Worm (Caenorhabditis elegans): ENCODE measurements around the gene col-123.

col-123 gene

ce11 chrIV:9824480-9824879 lies 2.8 kb downstream of the col-123 start, which contains the start of gene catp-6:
Gene catp-6, minus strand, starts transcription at chrIV:9824580.
- TF ChIP-seq elt-1 (tag; optimal IDR thresholded peaks at IDR 0.05; ENCODE audit: borderline replicate concordance, insufficient read depth), result no peak
- no peak for TF ChIP-seq nhr-2 (tag; optimal IDR thresholded peaks at IDR 0.05)
- no peak for TF ChIP-seq ceh-43 (GFP tag; optimal IDR thresholded peaks at IDR 0.05)
- TF ChIP-seq sem-2 (GFP tag; optimal IDR thresholded peaks at IDR 0.05), result no peak
- TF ChIP-seq sptf-1 (tag; optimal IDR thresholded peaks at IDR 0.05), result no peak
- no peak for TF ChIP-seq ztf-11 (tag; optimal IDR thresholded peaks at IDR 0.05)
- no peak for TF ChIP-seq mab-5 (tag; optimal IDR thresholded peaks at IDR 0.05)
- TF ChIP-seq blmp-1 (tag; optimal IDR thresholded peaks at IDR 0.05), result no peak
- TF ChIP-seq lin-13 (tag; optimal IDR thresholded peaks at IDR 0.05), result no peak
- TF ChIP-seq cnd-1 (tag; optimal IDR thresholded peaks at IDR 0.05), result no peak
- TF ChIP-seq ham-2 (GFP tag; optimal IDR thresholded peaks at IDR 0.05), result no peak
- TF ChIP-seq unc-120 (tag; optimal IDR thresholded peaks at IDR 0.05; ENCODE audit: poor library complexity, severe bottlenecking), result no peak
- TF ChIP-seq snpc-4 (tag; optimal IDR thresholded peaks at IDR 0.05), result no peak

DNA sequence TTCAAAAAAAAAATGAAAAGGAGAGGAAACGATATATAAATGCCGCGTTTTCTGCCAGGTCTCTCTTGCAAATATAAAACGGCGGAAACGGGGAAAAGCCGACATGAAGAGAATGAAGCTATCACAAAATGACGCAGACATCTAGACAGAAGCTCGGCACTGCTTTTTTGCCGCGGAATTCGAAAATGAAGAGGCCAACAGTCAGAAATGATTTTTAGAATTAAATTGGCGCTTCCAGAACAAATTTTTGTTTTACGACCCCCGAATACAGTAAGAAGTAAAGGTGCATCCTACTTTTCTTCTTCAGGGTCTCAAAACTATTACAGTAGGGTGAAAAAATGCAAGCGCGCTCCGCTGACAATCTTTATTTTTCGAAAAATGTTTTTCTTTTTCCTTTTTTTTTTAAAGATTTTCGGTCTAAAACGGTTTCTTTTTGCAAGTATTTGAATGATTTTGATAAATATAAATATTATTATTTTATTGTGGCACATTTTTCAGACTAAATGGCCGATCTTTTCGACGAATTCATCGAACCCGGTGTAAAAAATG lies 3.5 kb downstream of the col-123 start, which contains the start of gene mtr-4:
mtr-4 (plus strand) TSS at position 499 of the 549 bp plus-strand sequence.
- TF ChIP-seq lsy-2 (tag; optimal IDR thresholded peaks at IDR 0.05), result no peak
- TF ChIP-seq unc-62 (GFP tag; optimal IDR thresholded peaks at IDR 0.05), result no peak
- TF ChIP-seq M03D4.4 (tag; optimal IDR thresholded peaks at IDR 0.05), result no peak
- TF ChIP-seq pha-4 (tag; optimal IDR thresholded peaks at IDR 0.05), result no peak
- TF ChIP-seq blmp-1 (tag; optimal IDR thresholded peaks at IDR 0.05), result no peak
- no peak for TF ChIP-seq drap-1 (GFP tag; optimal IDR thresholded peaks at IDR 0.05)
- no peak for TF ChIP-seq ces-1 (GFP tag; optimal IDR thresholded peaks at IDR 0.05)
- TF ChIP-seq tbx-8 (GFP tag; optimal IDR thresholded peaks at IDR 0.05), result no peak
- no peak for TF ChIP-seq lin-13 (tag; optimal IDR thresholded peaks at IDR 0.05)

DNA sequence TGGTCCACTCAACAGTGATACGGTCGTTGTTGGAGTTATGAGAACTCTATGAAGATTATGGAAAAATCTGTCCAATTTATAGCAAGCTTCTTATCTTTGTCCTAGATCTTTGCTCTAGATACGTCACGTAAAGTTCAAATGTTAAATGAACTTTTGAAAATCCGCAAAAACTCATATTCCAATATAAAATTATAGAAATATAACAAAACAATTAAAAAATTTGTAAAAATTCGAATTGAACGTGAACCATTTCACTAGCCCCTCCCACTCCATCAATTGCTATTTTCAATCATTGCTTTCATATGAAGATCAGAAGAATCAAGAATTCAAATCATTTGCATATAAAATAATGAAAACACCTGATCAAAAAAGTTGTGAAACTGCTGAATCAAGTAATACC lies 10.9 kb downstream of the col-123 start, which contains the start of gene kin-21:
kin-21 (plus strand) TSS at position 301 of the 400 bp plus-strand sequence.
- TF ChIP-seq ceh-39 (tag; optimal IDR thresholded peaks at IDR 0.05), result no peak
- TF ChIP-seq unc-39 (tag; optimal IDR thresholded peaks at IDR 0.05), result no peak
- TF ChIP-seq ceh-43 (GFP tag; optimal IDR thresholded peaks at IDR 0.05), result no peak
- no peak for TF ChIP-seq cnd-1 (tag; optimal IDR thresholded peaks at IDR 0.05)
- TF ChIP-seq lin-13 (tag; optimal IDR thresholded peaks at IDR 0.05), result no peak
- no peak for TF ChIP-seq nhr-2 (tag; optimal IDR thresholded peaks at IDR 0.05)
- TF ChIP-seq drap-1 (GFP tag; optimal IDR thresholded peaks at IDR 0.05), result no peak
- no peak for TF ChIP-seq ceh-83 (GFP tag; optimal IDR thresholded peaks at IDR 0.05)
- TF ChIP-seq nhr-12 (tag; optimal IDR thresholded peaks at IDR 0.05), result no peak
- TF ChIP-seq nhr-237 (tag; optimal IDR thresholded peaks at IDR 0.05), result no peak
- TF ChIP-seq pha-4 (tag; optimal IDR thresholded peaks at IDR 0.05), result no peak
- TF ChIP-seq lin-32 (GFP tag; optimal IDR thresholded peaks at IDR 0.05), result no peak
- no peak for TF ChIP-seq ham-2 (GFP tag; optimal IDR thresholded peaks at IDR 0.05)
- no peak for TF ChIP-seq flh-1 (GFP tag; optimal IDR thresholded peaks at IDR 0.05)
- TF ChIP-seq lsy-2 (tag; optimal IDR thresholded peaks at IDR 0.05), result no peak
- no peak for TF ChIP-seq blmp-1 (tag; optimal IDR thresholded peaks at IDR 0.05)

ce11 chrIV:9833337-9833736 lies 11.6 kb downstream of the col-123 start:
- TF ChIP-seq unc-62 (GFP tag; optimal IDR thresholded peaks at IDR 0.05) (no peak), hlh-1 (tag; optimal IDR thresholded peaks at IDR 0.05) (no peak), blmp-1 (tag; optimal IDR thresholded peaks at IDR 0.05) (no peak), lsy-2 (tag; optimal IDR thresholded peaks at IDR 0.05) (no peak), lin-13 (tag; optimal IDR thresholded peaks at IDR 0.05) (no peak), snpc-4 (tag; optimal IDR thresholded peaks at IDR 0.05) (no peak), cnd-1 (tag; optimal IDR thresholded peaks at IDR 0.05) (no peak), ceh-43 (GFP tag; optimal IDR thresholded peaks at IDR 0.05) (no peak), sptf-1 (tag; optimal IDR thresholded peaks at IDR 0.05) (no peak), ceh-39 (tag; optimal IDR thresholded peaks at IDR 0.05) (no peak), nhr-12 (tag; optimal IDR thresholded peaks at IDR 0.05) (no peak), nhr-28 (tag; optimal IDR thresholded peaks at IDR 0.05) (no peak), tbx-8 (GFP tag; optimal IDR thresholded peaks at IDR 0.05) (no peak), unc-39 (tag; optimal IDR thresholded peaks at IDR 0.05) (no peak), bed-3 (GFP tag; optimal IDR thresholded peaks at IDR 0.05) (no peak), flh-1 (GFP tag; optimal IDR thresholded peaks at IDR 0.05) (no peak), M03D4.4 (tag; optimal IDR thresholded peaks at IDR 0.05) (no peak), elt-3 (tag; optimal IDR thresholded peaks at IDR 0.05) (no peak)

DNA sequence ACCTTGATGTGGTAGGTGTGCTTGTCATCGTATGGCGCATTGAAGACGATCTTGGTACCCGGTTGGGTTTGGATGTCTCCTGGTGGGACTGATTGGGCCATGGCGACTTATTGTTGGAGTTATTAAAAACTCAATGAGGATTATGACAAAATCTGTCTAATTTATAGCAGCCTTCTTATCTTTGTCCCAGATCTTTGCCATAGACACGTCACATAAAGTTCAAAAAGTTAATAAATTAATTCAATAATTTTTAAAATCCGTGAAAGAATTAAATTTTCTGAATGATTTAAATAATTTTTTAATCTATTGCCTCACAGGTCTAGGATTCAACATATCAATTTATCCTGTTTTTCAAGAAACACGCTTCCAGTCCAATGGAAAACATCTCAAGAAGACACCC lies 14.6 kb downstream of the col-123 start, which contains the start of gene msp-81:
msp-81 (minus strand) TSS at position 101 of the 400 bp plus-strand sequence.
- TF ChIP-seq cnd-1 (tag; optimal IDR thresholded peaks at IDR 0.05), result no peak
- TF ChIP-seq sptf-1 (tag; optimal IDR thresholded peaks at IDR 0.05), result no peak
- TF ChIP-seq pha-4 (tag; optimal IDR thresholded peaks at IDR 0.05), result no peak
- TF ChIP-seq ces-1 (GFP tag; optimal IDR thresholded peaks at IDR 0.05), result no peak
- no peak for TF ChIP-seq unc-62 (GFP tag; optimal IDR thresholded peaks at IDR 0.05)
- TF ChIP-seq lin-13 (tag; optimal IDR thresholded peaks at IDR 0.05), result no peak
- no peak for TF ChIP-seq nhr-28 (tag; optimal IDR thresholded peaks at IDR 0.05)
- TF ChIP-seq mab-5 (tag; optimal IDR thresholded peaks at IDR 0.05), result no peak
- TF ChIP-seq unc-39 (tag; optimal IDR thresholded peaks at IDR 0.05), result no peak
